Worm (Caenorhabditis elegans): ENCODE results near the gene F49F1.11.
"Not testable (repeated sequence)": the region's sequence is repeated elsewhere in the genome, so short reads cannot be mapped to it uniquely, and the experiment has no call there.

Gene F49F1.11

DNA sequence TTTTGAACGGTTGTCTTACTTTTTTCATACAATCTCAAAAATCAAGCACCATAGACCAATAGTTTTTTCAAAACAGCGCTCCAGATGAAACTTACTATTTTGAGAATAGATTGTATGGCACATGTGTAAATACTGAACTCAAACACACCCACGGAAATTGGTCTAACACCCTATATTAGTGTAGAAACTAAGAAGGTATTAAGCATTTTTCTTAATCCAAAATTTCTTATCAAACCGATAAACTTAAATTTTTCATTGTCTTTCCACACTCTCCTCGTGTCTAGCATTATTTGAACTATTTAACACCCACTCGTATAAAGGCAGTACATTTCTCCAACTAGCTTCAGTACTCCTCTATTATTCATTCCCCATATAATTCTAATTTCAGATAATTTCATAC, 8.9 kb upstream of the F49F1.11 start:
- TF ChIP-seq him-1 (tag; optimal IDR thresholded peaks at IDR 0.05) = no peak
- no peak for TF ChIP-seq W03F9.2 (tag; optimal IDR thresholded peaks at IDR 0.05)
- TF ChIP-seq dao-5 (tag; optimal IDR thresholded peaks at IDR 0.05) = no peak

DNA sequence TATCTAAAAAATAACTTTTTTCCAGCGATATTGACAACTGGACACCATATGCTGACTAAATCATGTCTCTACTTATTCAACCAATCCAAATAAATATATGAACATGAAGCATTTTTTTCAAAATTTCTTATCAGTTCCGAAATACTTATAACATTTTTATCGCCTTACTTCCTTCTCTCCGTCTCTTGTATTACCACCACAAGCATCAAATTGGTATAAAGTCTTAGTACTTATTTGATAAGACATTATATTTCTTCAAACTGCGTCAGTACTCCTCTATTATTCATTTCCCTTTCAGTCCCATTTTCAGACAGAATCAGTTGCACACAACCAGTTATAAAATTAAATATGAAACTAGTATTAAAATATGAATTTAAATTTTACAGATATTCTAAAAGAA, 6.7 kb upstream of the F49F1.11 start:
- no peak for TF ChIP-seq W03F9.2 (tag; optimal IDR thresholded peaks at IDR 0.05)
- TF ChIP-seq him-1 (tag; optimal IDR thresholded peaks at IDR 0.05) = no peak

DNA sequence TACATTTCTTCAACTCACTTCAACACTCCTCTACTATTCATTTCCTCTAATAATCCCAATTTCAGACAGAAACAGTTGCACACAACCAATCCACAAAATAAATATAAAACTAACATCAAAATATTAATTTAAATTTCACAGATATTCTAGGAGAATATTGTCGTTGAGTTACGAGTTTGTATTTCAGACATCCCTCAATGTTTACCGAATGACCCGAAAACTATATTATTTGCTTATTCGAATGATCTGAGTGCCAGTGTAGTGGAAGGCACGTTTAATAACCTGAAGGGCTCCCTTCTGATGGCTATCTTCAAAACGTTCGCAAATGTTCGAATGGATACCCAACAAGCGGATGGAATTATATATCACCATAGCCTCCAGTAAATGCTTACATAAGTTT, 3.6 kb upstream of the F49F1.11 start, which contains the start of gene R07C12.3:
TSS of gene R07C12.3 (plus strand) at position 301 of the 400 bp plus-strand sequence.
- no peak for TF ChIP-seq him-1 (tag; optimal IDR thresholded peaks at IDR 0.05)
- TF ChIP-seq dao-5 (tag; optimal IDR thresholded peaks at IDR 0.05) = no peak
- TF ChIP-seq W03F9.2 (tag; optimal IDR thresholded peaks at IDR 0.05) = no peak

ce11 chrIV:4142986-4143385, 1.8 kb upstream of the F49F1.11 start, which contains the start of gene F49F1.12:
TSS of gene F49F1.12 (minus strand) at chrIV:4143086.
- not testable (repeated sequence) for TF ChIP-seq him-1, W03F9.2, dao-5 (tag; optimal IDR thresholded peaks at IDR 0.05)

ce11 chrIV:4140265-4140664, 946 bp downstream of the F49F1.11 start, which contains the start of gene F49F1.18:
TSS of gene F49F1.18 (minus strand) at chrIV:4140365.
- no peak for TF ChIP-seq dao-5 (tag; optimal IDR thresholded peaks at IDR 0.05)
- TF ChIP-seq W03F9.2 (tag; optimal IDR thresholded peaks at IDR 0.05) = no peak
- no peak for TF ChIP-seq him-1 (tag; optimal IDR thresholded peaks at IDR 0.05)

DNA sequence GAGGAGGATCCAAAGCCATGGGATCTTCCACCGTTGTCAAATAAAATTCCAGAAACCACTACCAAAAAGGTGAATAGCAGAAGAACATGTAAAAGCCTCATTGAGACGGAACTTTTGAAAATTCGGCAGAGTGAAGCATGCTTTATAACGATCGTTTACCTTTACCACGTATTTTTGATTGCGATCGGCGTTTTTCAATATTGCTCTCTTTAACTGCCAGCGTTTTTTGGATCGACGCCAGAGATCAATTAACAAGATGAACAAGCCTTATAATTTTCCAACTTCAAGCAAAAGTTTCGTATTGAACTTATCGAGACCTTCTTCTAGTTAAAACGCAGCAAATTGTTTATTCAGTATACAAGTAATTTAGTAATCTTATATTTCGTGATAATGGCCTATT, 2.2 kb downstream of the F49F1.11 start, which contains the start of gene F49F1.10:
TSS of gene F49F1.10 (minus strand) at position 101 of the 400 bp plus-strand sequence.
- TF ChIP-seq W03F9.2 (tag; optimal IDR thresholded peaks at IDR 0.05) = no peak
- no peak for TF ChIP-seq dao-5 (tag; optimal IDR thresholded peaks at IDR 0.05)
- no peak for TF ChIP-seq him-1 (tag; optimal IDR thresholded peaks at IDR 0.05)

DNA sequence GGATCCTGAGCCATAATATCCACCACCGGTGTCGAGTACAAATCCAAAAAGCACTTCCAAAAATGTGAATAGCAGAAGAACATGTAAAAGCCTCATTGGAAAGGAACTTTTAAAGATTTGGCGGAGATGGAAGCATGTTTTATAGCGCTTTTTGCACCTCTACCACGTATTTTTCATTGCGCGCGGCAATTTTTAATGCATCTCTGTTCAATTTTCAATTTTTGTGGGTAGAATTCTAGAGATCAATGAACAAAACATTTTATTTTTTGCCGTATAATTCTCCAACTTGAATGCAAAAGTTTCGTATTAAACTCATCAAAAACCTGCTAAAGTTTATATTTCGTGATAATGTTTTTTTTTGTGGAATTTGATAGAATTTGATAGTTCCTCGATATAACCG, 3.7 kb downstream of the F49F1.11 start, which contains the start of gene F49F1.9:
TSS of gene F49F1.9 (minus strand) at position 101 of the 400 bp plus-strand sequence.
- TF ChIP-seq W03F9.2 (tag; optimal IDR thresholded peaks at IDR 0.05) (no peak), dao-5 (tag; optimal IDR thresholded peaks at IDR 0.05) (no peak), him-1 (tag; optimal IDR thresholded peaks at IDR 0.05) (no peak)

DNA sequence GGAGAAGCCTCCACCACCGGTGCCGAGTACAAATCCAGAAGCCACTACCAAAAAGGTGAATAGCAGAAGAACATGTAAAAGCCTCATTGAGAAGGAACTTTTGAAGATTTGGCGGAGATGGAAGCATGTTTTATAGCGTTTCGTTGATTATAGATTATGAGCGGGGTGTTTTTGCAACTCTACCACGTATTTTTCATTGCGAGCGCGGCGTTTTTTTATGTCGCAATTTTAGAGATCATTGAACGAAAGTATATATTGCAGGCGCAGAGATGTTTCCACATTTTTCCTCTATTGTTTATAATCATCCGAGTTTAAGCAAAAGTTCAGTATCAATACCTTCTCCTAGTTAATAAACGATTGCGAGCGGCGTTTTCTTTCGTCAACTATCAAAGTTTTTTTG, 5.5 kb downstream of the F49F1.11 start, which contains the start of gene F49F1.17:
TSS of gene F49F1.17 (minus strand) at position 101 of the 400 bp plus-strand sequence.
- TF ChIP-seq dao-5 (tag; optimal IDR thresholded peaks at IDR 0.05) (no peak), W03F9.2 (tag; optimal IDR thresholded peaks at IDR 0.05) (no peak), him-1 (tag; optimal IDR thresholded peaks at IDR 0.05) (no peak)

DNA sequence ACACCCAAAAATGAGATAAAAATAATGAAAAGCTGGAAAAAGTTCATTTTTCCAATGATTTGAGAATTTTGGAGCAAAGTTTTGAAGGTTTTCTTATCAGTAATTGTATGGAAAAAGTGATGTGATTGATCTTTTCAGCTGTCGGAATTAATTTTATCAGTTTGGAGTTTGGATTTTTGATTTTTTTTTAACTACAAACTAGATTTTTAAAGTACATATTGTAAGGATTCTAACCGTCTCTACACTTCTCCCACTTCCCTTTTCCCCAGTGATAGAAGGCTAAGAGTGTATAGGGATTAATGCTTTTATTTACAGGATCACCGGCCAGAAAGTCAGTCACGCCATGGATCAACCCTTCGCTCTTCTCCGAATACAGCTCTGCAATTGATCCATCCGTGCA, 15.6 kb downstream of the F49F1.11 start, which contains the start of gene F49F1.7:
TSS of gene F49F1.7 (minus strand) at position 101 of the 400 bp plus-strand sequence.
- not testable (repeated sequence) for TF ChIP-seq him-1, W03F9.2, dao-5 (tag; optimal IDR thresholded peaks at IDR 0.05)

DNA sequence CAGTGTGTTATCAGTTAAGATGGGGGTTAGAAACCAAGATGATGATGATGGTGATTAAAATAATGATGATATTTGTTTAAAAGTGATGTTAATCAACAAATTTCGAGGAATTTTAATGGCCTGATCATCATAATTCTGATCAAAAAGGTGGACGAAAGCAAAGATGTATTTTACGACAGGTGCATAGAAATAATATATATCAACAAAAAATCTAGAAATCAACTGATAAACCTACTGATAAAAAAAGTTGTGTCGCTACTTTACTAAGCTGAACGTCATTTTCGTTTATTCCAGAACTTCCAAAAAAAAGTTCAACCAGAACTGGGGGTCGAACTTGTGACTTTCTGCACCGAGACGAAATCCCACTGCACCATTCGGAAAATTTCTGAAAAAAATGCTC, 18.1 kb downstream of the F49F1.11 start, which contains the start of gene mul-1:
TSS of gene mul-1 (minus strand) at position 84 of the 400 bp plus-strand sequence.
- TF ChIP-seq W03F9.2 (tag; optimal IDR thresholded peaks at IDR 0.05) (no peak), dao-5 (tag; optimal IDR thresholded peaks at IDR 0.05) (no peak), him-1 (tag; optimal IDR thresholded peaks at IDR 0.05) (no peak)

ce11 chrIV:4121055-4121454, 20.2 kb downstream of the F49F1.11 start:
- TF ChIP-seq dao-5 (tag; optimal IDR thresholded peaks at IDR 0.05) (no peak), W03F9.2 (tag; optimal IDR thresholded peaks at IDR 0.05) (no peak), him-1 (tag; optimal IDR thresholded peaks at IDR 0.05) (no peak)

- TF ChIP-seq W03F9.2 (tag; optimal IDR thresholded peaks at IDR 0.05) (no peak), dao-5 (tag; optimal IDR thresholded peaks at IDR 0.05) (no peak), him-1 (tag; optimal IDR thresholded peaks at IDR 0.05) (no peak)
These were observed 20.9 kb downstream of the F49F1.11 start, which contains the start of gene F49F1.5 for ce11 chrIV:4120263-4120662. TSS of gene F49F1.5 (minus strand) at chrIV:4120415.

DNA sequence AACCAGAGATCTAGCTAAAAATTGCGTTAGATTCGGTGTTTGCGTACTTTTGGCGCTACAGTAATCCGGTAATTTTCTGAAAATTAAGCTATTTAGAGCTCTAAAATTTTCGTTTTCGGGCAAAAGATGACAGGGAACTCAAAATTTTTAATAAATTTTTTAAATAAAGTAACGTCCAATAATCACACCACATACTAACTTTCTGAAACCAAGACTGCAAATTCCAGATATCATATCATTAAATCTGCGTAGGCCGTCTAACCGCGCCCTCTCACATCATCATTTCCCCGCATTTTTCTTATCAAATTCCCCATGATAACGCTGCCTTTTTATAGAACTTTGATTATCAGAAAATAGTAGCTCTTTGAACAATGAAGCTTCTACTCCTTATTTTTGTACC, 23.8 kb downstream of the F49F1.11 start, which contains the start of gene drd-50:
TSS of gene drd-50 (plus strand) at position 301 of the 400 bp plus-strand sequence.
- TF ChIP-seq him-1 (tag; optimal IDR thresholded peaks at IDR 0.05) = no peak
- TF ChIP-seq dao-5 (tag; optimal IDR thresholded peaks at IDR 0.05) = no peak
- TF ChIP-seq W03F9.2 (tag; optimal IDR thresholded peaks at IDR 0.05) = no peak

ce11 chrIV:4115634-4116033, 25.6 kb downstream of the F49F1.11 start, which contains the start of the genes F49F1.4 and F49F1.2:
TSS of gene F49F1.4 (minus strand) at chrIV:4115734.
TSS of gene F49F1.2 (plus strand) at chrIV:4115943.
- TF ChIP-seq him-1 (tag; optimal IDR thresholded peaks at IDR 0.05) (no peak), W03F9.2 (tag; optimal IDR thresholded peaks at IDR 0.05) (no peak), dao-5 (tag; optimal IDR thresholded peaks at IDR 0.05) (no peak)

Data from whole organism, L4/young adult.